Fruit fly (Drosophila melanogaster) whole organism, embryonic: ENCODE results near the gene Ice2.

Experiments used
- Aef1 ChIP-seq: fragments of 200-800 bp; sonication (Bioruptor generic); IDR thresholded peaks from 3 replicates; pipeline ENCODE4 v1.3.6; 2022; ENCODE audit warnings: missing biosample characterization, missing genetic modification characterization
- Asciz ChIP-seq: fragments of 200-800 bp; sonication (Bioruptor generic); optimal IDR thresholded peaks from 2 replicates; lab custom pipeline; 2017; ENCODE audit warnings: missing biosample characterization, mild to moderate bottlenecking, missing genetic modification characterization, missing genetic modification reagents
- Bgb ChIP-seq: fragments of 200-800 bp; sonication (Bioruptor generic); IDR thresholded peaks from 2 replicates; pipeline ENCODE4 v1.3.6; 2022; ENCODE audit warnings: missing biosample characterization, missing genetic modification characterization; ENCODE audit not compliant: partially characterized antibody
- CG11093 ChIP-seq: fragments of 200-800 bp; sonication (Bioruptor generic); IDR thresholded peaks from 3 replicates; pipeline ENCODE4 v1.3.6; 2022; ENCODE audit warnings: missing biosample characterization, missing genetic modification characterization
- CG11695 ChIP-seq: fragments of 200-800 bp; sonication (Bioruptor generic); IDR thresholded peaks from 3 replicates; pipeline ENCODE4 v1.3.6; 2022; ENCODE audit warnings: missing biosample characterization, missing genetic modification characterization
- CG15269 ChIP-seq: fragments of 200-800 bp; sonication (Bioruptor generic); optimal IDR thresholded peaks from 2 replicates; lab custom pipeline; 2018; ENCODE audit warnings: missing biosample characterization, mild to moderate bottlenecking, missing genetic modification characterization, moderate library complexity
- CG1529 ChIP-seq: fragments of 200-800 bp; sonication (Bioruptor generic); optimal IDR thresholded peaks from 3 replicates; lab custom pipeline; 2018; ENCODE audit warnings: missing biosample characterization, missing genetic modification characterization
- CG2116 ChIP-seq: fragments of 200-800 bp; sonication (Bioruptor generic); optimal IDR thresholded peaks from 3 replicates; lab custom pipeline; 2018; ENCODE audit warnings: missing biosample characterization, mild to moderate bottlenecking, missing genetic modification characterization
- CG3163 ChIP-seq: fragments of 200-800 bp; sonication (Bioruptor generic); optimal IDR thresholded peaks from 3 replicates; lab custom pipeline; 2016; ENCODE audit warnings: missing biosample characterization, missing genetic modification characterization
- CG4854 ChIP-seq: fragments of 200-800 bp; sonication (Bioruptor generic); optimal IDR thresholded peaks from 2 replicates; lab custom pipeline; 2016; ENCODE audit warnings: missing biosample characterization, missing genetic modification characterization, inconsistent platforms
- CG6689 ChIP-seq: fragments of 200-800 bp; sonication (Bioruptor generic); IDR thresholded peaks from 2 replicates; pipeline ENCODE4 v1.3.6; 2022; ENCODE audit warnings: missing biosample characterization, missing genetic modification characterization
- CG9817 ChIP-seq: fragments of 200-800 bp; sonication (Bioruptor generic); optimal IDR thresholded peaks from 2 replicates; lab custom pipeline; 2018; ENCODE audit warnings: missing biosample characterization, mild to moderate bottlenecking, missing genetic modification characterization, moderate library complexity
- CkIIα-i1 ChIP-seq: fragments of 200-800 bp; sonication (Bioruptor generic); IDR thresholded peaks from 2 replicates; pipeline ENCODE4 v1.3.6; 2022; ENCODE audit warnings: missing biosample characterization, missing genetic modification characterization
- D ChIP-seq, 2 experiments: fragments of 200-800 bp in 1 of 2; fragments of >200 bp in 1 of 2; sonication (Bioruptor generic) in 1 of 2; optimal IDR thresholded peaks; 2 replicates in 1 of 2; 3 replicates in 1 of 2; lab custom pipeline; 2017; ENCODE audit warnings: mild to moderate bottlenecking in 1 of 2, missing biosample characterization in 1 of 2, missing genetic modification characterization in 1 of 2, missing genetic modification reagents in 1 of 2
- Dek ChIP-seq: fragments of 200-800 bp; sonication (Bioruptor generic); optimal IDR thresholded peaks from 3 replicates; lab custom pipeline; 2019; ENCODE audit warnings: missing biosample characterization, mild to moderate bottlenecking, missing genetic modification characterization, moderate library complexity
- Dll ChIP-seq: fragments of 200-800 bp; sonication (Bioruptor generic); IDR thresholded peaks from 4 replicates; pipeline ENCODE4 v1.3.6; 2022; ENCODE audit warnings: missing biosample characterization, missing genetic modification characterization; ENCODE audit not compliant: partially characterized antibody
- E2f1 ChIP-seq: fragments of 200-800 bp; sonication (Bioruptor generic); IDR thresholded peaks from 2 replicates; pipeline ENCODE4 v1.3.6; 2022; ENCODE audit warnings: missing biosample characterization, missing genetic modification characterization
- Gug ChIP-seq: fragments of 200-800 bp; sonication (Bioruptor generic); IDR thresholded peaks from 4 replicates; pipeline ENCODE4 v1.3.6; 2022; ENCODE audit warnings: missing biosample characterization, missing genetic modification characterization
- HLH4C ChIP-seq: fragments of 200-800 bp; sonication (Bioruptor generic); IDR thresholded peaks from 3 replicates; pipeline ENCODE4 v1.3.6; 2022; ENCODE audit warnings: missing biosample characterization, missing genetic modification characterization; ENCODE audit not compliant: partially characterized antibody
- HmgD ChIP-seq: fragments of 200-800 bp; sonication (Bioruptor generic); optimal IDR thresholded peaks from 3 replicates; lab custom pipeline; 2016; ENCODE audit warnings: missing biosample characterization, missing genetic modification characterization
- Hr78 ChIP-seq, 2 experiments: fragments of 200-800 bp in 1 of 2; fragments of >200 bp in 1 of 2; sonication (Bioruptor generic) in 1 of 2; optimal IDR thresholded peaks; 2 replicates each; lab custom pipeline; 2017 to 2019; ENCODE audit warnings: missing biosample characterization in 2 of 2, missing genetic modification characterization in 2 of 2, mild to moderate bottlenecking in 1 of 2, moderate library complexity in 1 of 2
- Ravus ChIP-seq: fragments of 200-800 bp; sonication (Bioruptor generic); IDR thresholded peaks from 2 replicates; pipeline ENCODE4 v1.3.6; 2022; ENCODE audit warnings: missing biosample characterization, missing genetic modification characterization
- Sox100B ChIP-seq: fragments of 200-800 bp; sonication (Bioruptor generic); optimal IDR thresholded peaks from 3 replicates; lab custom pipeline; 2018; ENCODE audit warnings: missing biosample characterization, mild to moderate bottlenecking, missing genetic modification characterization
- Spps ChIP-seq: fragments of 200-800 bp; sonication (Bioruptor generic); optimal IDR thresholded peaks from 2 replicates; lab custom pipeline; 2018; ENCODE audit warnings: missing biosample characterization, mild to moderate bottlenecking, missing genetic modification characterization
- Stat92E ChIP-seq, 3 experiments: fragments of >200 bp in 2 of 3; fragments of 200-800 bp in 1 of 3; sonication (Bioruptor generic) in 1 of 3; optimal IDR thresholded peaks; 2 replicates each; lab custom pipeline; 2017 to 2019; ENCODE audit warnings: missing biosample characterization in 3 of 3, missing genetic modification characterization in 3 of 3, mild to moderate bottlenecking in 1 of 3, moderate library complexity in 1 of 3
- crc ChIP-seq: fragments of 200-800 bp; sonication (Bioruptor generic); optimal IDR thresholded peaks from 2 replicates; lab custom pipeline; 2016; ENCODE audit warnings: missing biosample characterization, missing genetic modification characterization
- dan ChIP-seq: fragments of 200-800 bp; sonication (Bioruptor generic); IDR thresholded peaks from 2 replicates; pipeline ENCODE4 v1.3.6; 2022; ENCODE audit warnings: missing biosample characterization, missing genetic modification characterization
- dimm ChIP-seq: fragments of 200-800 bp; sonication (Bioruptor generic); IDR thresholded peaks from 2 replicates; pipeline ENCODE4 v1.3.6; 2022; ENCODE audit warnings: missing biosample characterization, missing genetic modification characterization
- ems ChIP-seq: fragments of 200-800 bp; sonication (Bioruptor generic); optimal IDR thresholded peaks from 3 replicates; lab custom pipeline; 2016; ENCODE audit warnings: missing biosample characterization, missing genetic modification characterization
- en ChIP-seq: fragments of 200-800 bp; sonication (Bioruptor generic); optimal IDR thresholded peaks from 2 replicates; lab custom pipeline; 2016; ENCODE audit warnings: missing biosample characterization, missing genetic modification characterization
- eyg ChIP-seq: fragments of 200-800 bp; sonication (Bioruptor generic); optimal IDR thresholded peaks from 3 replicates; lab custom pipeline; 2016; ENCODE audit warnings: missing biosample characterization, missing genetic modification characterization
- gt ChIP-seq: fragments of 200-800 bp; sonication (Bioruptor generic); IDR thresholded peaks from 2 replicates; pipeline ENCODE4 v1.3.6; 2022; ENCODE audit warnings: missing biosample characterization, missing genetic modification characterization
- knrl ChIP-seq: fragments of 200-800 bp; sonication (Bioruptor generic); IDR thresholded peaks from 3 replicates; pipeline ENCODE4 v1.3.6; 2022; ENCODE audit warnings: missing biosample characterization, missing genetic modification characterization; ENCODE audit not compliant: partially characterized antibody
- luna ChIP-seq: fragments of 200-800 bp; sonication (Bioruptor generic); optimal IDR thresholded peaks from 2 replicates; lab custom pipeline; 2016; ENCODE audit warnings: missing biosample characterization, missing genetic modification characterization
- nerfin-1 ChIP-seq: fragments of 200-800 bp; sonication (Bioruptor generic); optimal IDR thresholded peaks from 3 replicates; lab custom pipeline; 2019; ENCODE audit warnings: missing biosample characterization, mild to moderate bottlenecking, missing genetic modification characterization, moderate library complexity
- org-1 ChIP-seq: fragments of 200-800 bp; sonication (Bioruptor generic); optimal IDR thresholded peaks from 2 replicates; lab custom pipeline; 2017; ENCODE audit warnings: missing biosample characterization, missing genetic modification characterization
- peb ChIP-seq: fragments of 200-800 bp; sonication (Bioruptor generic); IDR thresholded peaks from 2 replicates; pipeline ENCODE4 v1.3.6; 2022; ENCODE audit warnings: missing biosample characterization, missing genetic modification characterization
- phol ChIP-seq: fragments of 200-800 bp; sonication (Bioruptor generic); optimal IDR thresholded peaks from 3 replicates; lab custom pipeline; 2018; ENCODE audit warnings: missing biosample characterization, mild to moderate bottlenecking, missing genetic modification characterization, moderate library complexity
- pnt ChIP-seq: fragments of 200-800 bp; sonication (Bioruptor generic); optimal IDR thresholded peaks from 3 replicates; lab custom pipeline; 2016; ENCODE audit warnings: missing biosample characterization, missing genetic modification characterization
- prd ChIP-seq, 3 experiments: fragments of >200 bp in 2 of 3; fragments of 200-800 bp in 1 of 3; sonication (Bioruptor generic) in 1 of 3; optimal IDR thresholded peaks in 2 of 3; IDR thresholded peaks in 1 of 3; 2 replicates in 2 of 3; 3 replicates in 1 of 3; pipeline versions ENCODE4 v1.3.6 to Lab custom; 2017 to 2022; ENCODE audit warnings: missing biosample characterization in 1 of 3, missing genetic modification characterization in 1 of 3
- pum ChIP-seq: fragments of 200-800 bp; sonication (Bioruptor generic); optimal IDR thresholded peaks from 2 replicates; lab custom pipeline; 2016; ENCODE audit warnings: missing biosample characterization, missing genetic modification characterization
- repo ChIP-seq: fragments of 200-800 bp; sonication (Bioruptor generic); optimal IDR thresholded peaks from 2 replicates; lab custom pipeline; 2016; ENCODE audit warnings: missing biosample characterization, missing genetic modification characterization
- rib ChIP-seq: fragments of 200-800 bp; sonication (Bioruptor generic); IDR thresholded peaks from 2 replicates; pipeline ENCODE4 v1.3.6; 2022; ENCODE audit warnings: missing biosample characterization, missing genetic modification characterization
- run ChIP-seq: fragments of 200-800 bp; sonication (Bioruptor generic); optimal IDR thresholded peaks from 3 replicates; lab custom pipeline; 2018; ENCODE audit warnings: missing biosample characterization, mild to moderate bottlenecking, missing genetic modification characterization
- sim ChIP-seq: fragments of 200-800 bp; sonication (Bioruptor generic); IDR thresholded peaks from 2 replicates; pipeline ENCODE4 v1.3.6; 2022; ENCODE audit warnings: missing biosample characterization, missing genetic modification characterization
- sisA ChIP-seq: fragments of 200-800 bp; sonication (Bioruptor generic); IDR thresholded peaks from 2 replicates; pipeline ENCODE4 v1.3.6; 2022; ENCODE audit warnings: missing biosample characterization, missing genetic modification characterization
- slou ChIP-seq: fragments of 200-800 bp; sonication (Bioruptor generic); optimal IDR thresholded peaks from 3 replicates; lab custom pipeline; 2016; ENCODE audit warnings: missing biosample characterization, missing genetic modification characterization
- zen2 ChIP-seq: fragments of 200-800 bp; sonication (Bioruptor generic); IDR thresholded peaks from 3 replicates; pipeline ENCODE4 v1.3.6; 2022; ENCODE audit warnings: missing biosample characterization, missing genetic modification characterization; ENCODE audit not compliant: partially characterized antibody

The Ice2 gene

DNA sequence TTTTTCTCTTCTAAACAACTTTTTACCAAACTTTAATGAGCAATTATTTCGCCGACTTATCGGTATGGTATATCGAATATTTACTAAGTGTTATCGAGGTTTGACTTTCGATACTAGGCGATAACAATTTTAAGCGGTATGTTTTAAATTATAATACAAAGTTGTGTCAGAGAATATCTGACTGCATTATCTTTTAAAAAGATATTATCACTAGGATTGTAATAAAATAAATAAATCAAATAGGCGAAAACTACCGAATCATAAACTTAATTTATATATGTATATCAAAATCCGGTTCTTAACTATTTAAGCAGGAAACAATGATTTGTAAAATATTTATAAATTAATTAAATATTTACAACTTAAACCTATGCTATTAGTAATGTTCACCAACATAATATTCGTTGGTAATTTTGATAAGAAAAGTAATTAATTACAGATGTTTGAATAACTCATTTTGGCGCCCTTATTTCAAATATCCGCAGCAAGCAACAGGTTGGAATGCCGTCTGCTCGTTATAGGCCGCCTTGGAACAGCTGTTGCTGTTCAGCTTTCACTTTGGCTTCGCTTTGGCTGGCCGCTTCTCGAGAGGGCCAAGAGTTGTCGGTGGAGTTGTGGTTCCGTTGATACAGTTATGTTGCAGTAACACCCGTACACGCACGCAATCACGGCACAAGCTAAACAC is 22.0 kb upstream of the Ice2 start, which contains the start of the genes Sec15 and rtet (continued):
- TF ChIP-seq en (GFP tag; lab: Kevin White, UChicago) (no peak), CG4854 (GFP tag; lab: Kevin White, UChicago) (peak; percentile 17), CG1529 (GFP tag; lab: Kevin White, UChicago) (no peak), pum (GFP tag; lab: Kevin White, UChicago) (no peak), HLH4C (GFP tag; lab: Robert Waterston, UW) (peak; percentile 78), E2f1 (GFP tag; lab: Robert Waterston, UW) (peak; percentile 46; the same call in 1 of the 2 replicates), phol (peak; percentile 91), zen2 (peak; percentile 53; the same call in 1 of the 3 replicates), sisA (GFP tag; lab: Robert Waterston, UW) (peak; percentile 29; the same call in 1 of the 2 replicates), prd (optimal IDR thresholded peaks at IDR 0.05; lab: Kevin White, UChicago) (no peak), prd (GFP tag; IDR thresholded peaks at IDR 0.05; lab: Robert Waterston, UW) (peak; percentile 47; the same call in 2 of the 3 replicates), repo (GFP tag; lab: Kevin White, UChicago) (no peak), luna (GFP tag; lab: Kevin White, UChicago) (no peak), eyg (GFP tag; lab: Kevin White, UChicago) (no peak), rib (GFP tag; lab: Robert Waterston, UW) (no peak), Ravus (GFP tag; lab: Robert Waterston, UW) (no peak), HmgD (GFP tag; lab: Kevin White, UChicago) (no peak), knrl (GFP tag; lab: Robert Waterston, UW) (peak; percentile 73; the same call in 2 of the 3 replicates), CG6689 (GFP tag; lab: Robert Waterston, UW) (no peak), Aef1 (GFP tag; lab: Robert Waterston, UW) (no peak), crc (GFP tag; lab: Kevin White, UChicago) (no peak), run (tag; lab: Kevin White, UChicago) (no peak), Sox100B (GFP tag; lab: Kevin White, UChicago) (no peak), slou (GFP tag; lab: Kevin White, UChicago) (no peak), Gug (GFP tag; lab: Robert Waterston, UW) (no peak), CG9817 (peak; percentile 52), Spps (tag; lab: Kevin White, UChicago) (no peak), pnt (GFP tag; lab: Kevin White, UChicago) (no peak), D (optimal IDR thresholded peaks at IDR 0.05; lab: Kevin White, UChicago) (no peak), D (GFP tag; optimal IDR thresholded peaks at IDR 0.05; lab: Kevin White, UChicago) (peak; percentile 24), CG11093 (GFP tag; lab: Robert Waterston, UW) (no peak), CG15269 (tag; lab: Kevin White, UChicago) (no peak), Bgb (GFP tag; lab: Robert Waterston, UW) (peak; percentile 34), CG3163 (no peak), Hr78 (GFP tag; optimal IDR thresholded peaks at IDR 0.05; lab: Kevin White, UChicago) (no peak), Dll (peak; percentile 75; the same call in 3 of the 4 replicates), gt (no peak), Stat92E (GFP tag; optimal IDR thresholded peaks at IDR 0.05; lab: Kevin White, UChicago) (no peak), ems (GFP tag; lab: Kevin White, UChicago) (no peak), Asciz (no peak), dimm (no peak), org-1 (GFP tag; lab: Kevin White, UChicago) (no peak), dan (GFP tag; lab: Robert Waterston, UW) (no peak), CG2116 (GFP tag; lab: Kevin White, UChicago) (peak; percentile 70), CG11695 (GFP tag; lab: Robert Waterston, UW) (no peak), sim (GFP tag; lab: Robert Waterston, UW) (no peak), Dek (tag; lab: Kevin White, UChicago) (peak; percentile 3), CkIIα-i1 (GFP tag; lab: Robert Waterston, UW) (no peak), nerfin-1 (peak; percentile 73), peb (GFP tag; lab: Robert Waterston, UW) (peak; percentile 30; the same call in 1 of the 2 replicates)
